Fruit fly (Drosophila melanogaster) whole organism, embryonic: ENCODE data around the gene CG31265.

Source experiments
- CG13123 ChIP-seq: fragments of 200-800 bp; sonication (Bioruptor generic); optimal IDR thresholded peaks from 2 replicates; lab custom pipeline; 2016; ENCODE audit warnings: missing biosample characterization, missing genetic modification characterization
- CG17568 ChIP-seq: fragments of 200-800 bp; sonication (Bioruptor generic); optimal IDR thresholded peaks from 2 replicates; lab custom pipeline; 2018; ENCODE audit warnings: missing biosample characterization, mild to moderate bottlenecking, missing genetic modification characterization, moderate library complexity
- CG34376 ChIP-seq: fragments of 200-800 bp; sonication (Bioruptor generic); optimal IDR thresholded peaks from 2 replicates; lab custom pipeline; 2018; ENCODE audit warnings: missing biosample characterization, mild to moderate bottlenecking, missing genetic modification characterization
- Fer1 ChIP-seq: fragments of 200-800 bp; sonication (Bioruptor generic); optimal IDR thresholded peaks from 2 replicates; lab custom pipeline; 2017; ENCODE audit warnings: missing biosample characterization, mild to moderate bottlenecking, missing genetic modification characterization
- TFAM ChIP-seq: fragments of 200-800 bp; sonication (Bioruptor generic); optimal IDR thresholded peaks from 2 replicates; lab custom pipeline; 2017; ENCODE audit warnings: missing biosample characterization, missing genetic modification characterization, inconsistent platforms
- crc ChIP-seq: fragments of 200-800 bp; sonication (Bioruptor generic); optimal IDR thresholded peaks from 2 replicates; lab custom pipeline; 2016; ENCODE audit warnings: missing biosample characterization, missing genetic modification characterization

DNA sequence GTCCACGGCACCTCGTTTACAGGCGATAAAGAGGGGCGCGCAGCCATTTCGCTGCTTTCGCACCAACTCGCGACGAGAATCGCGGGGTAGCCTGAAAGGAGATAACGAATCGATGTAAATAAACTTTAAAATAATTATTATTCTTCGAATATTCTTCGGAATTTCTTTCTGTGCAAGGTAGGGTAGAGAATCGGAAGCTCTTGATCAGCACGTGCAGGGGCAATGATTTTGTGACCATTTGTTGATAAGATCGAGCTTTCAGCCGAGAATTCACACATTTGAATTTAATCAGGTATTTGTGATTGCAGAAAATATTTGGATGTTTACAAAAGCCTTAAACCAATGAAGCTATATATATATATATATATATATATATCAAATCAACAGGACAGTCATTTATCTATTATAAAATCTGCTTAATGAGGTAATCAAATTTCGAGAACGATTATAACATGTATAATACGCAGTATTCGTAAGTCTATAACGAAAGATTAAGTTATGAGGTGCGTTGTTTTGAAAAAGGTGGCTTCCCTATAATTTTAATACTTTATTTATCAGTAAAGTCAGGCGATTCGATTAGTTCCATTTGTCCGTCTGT, 19.7 kb downstream of the CG31265 start:
- TF ChIP-seq TFAM (GFP tag; lab: Kevin White, UChicago) (no peak), CG13123 (GFP tag; lab: Kevin White, UChicago) (no peak), CG34376 (GFP tag; lab: Kevin White, UChicago) (peak; percentile 14), crc (GFP tag; lab: Kevin White, UChicago) (no peak), CG17568 (no peak), Fer1 (GFP tag; lab: Kevin White, UChicago) (no peak)
